Worm (Caenorhabditis elegans): ENCODE data around the gene C16C8.16.

ce11 chrII:3481584-3481983, 36.0 kb downstream of the C16C8.16 start, which contains the start of gene Y49F6B.8:
- no peak for TF ChIP-seq F13C5.2 (tag; optimal IDR thresholded peaks at IDR 0.05)
- no peak for TF ChIP-seq ama-1 (optimal IDR thresholded peaks at IDR 0.05)
- no peak for TF ChIP-seq ets-7 (tag; optimal IDR thresholded peaks at IDR 0.05)
- no peak for TF ChIP-seq aly-1 (tag; optimal IDR thresholded peaks at IDR 0.05)
- TF ChIP-seq B0310.2 (tag; optimal IDR thresholded peaks at IDR 0.05), result no peak
- no peak for TF ChIP-seq tbx-37 (GFP tag; conservative IDR thresholded peaks at IDR 0.05)
- TF ChIP-seq ceh-36 (tag; optimal IDR thresholded peaks at IDR 0.05), result no peak
- no peak for TF ChIP-seq hnd-1 (tag; optimal IDR thresholded peaks at IDR 0.05)

All from whole organism, early embryonic.